Fruit fly (Drosophila melanogaster) whole organism, embryonic: Measurements from ENCODE around the gene Charon.
A peak's percentile ranks its signal among the peaks of the same experiment; 100 is the strongest.

Experiments used
- Atf-2 ChIP-seq: fragments of 200-800 bp; sonication (Bioruptor generic); optimal IDR thresholded peaks from 2 replicates; lab custom pipeline; 2016; ENCODE audit warnings: missing biosample characterization, missing genetic modification characterization
- CG1024 ChIP-seq: fragments of 200-800 bp; sonication (Bioruptor generic); IDR thresholded peaks from 2 replicates; pipeline ENCODE4 v1.3.6; 2022; ENCODE audit warnings: missing biosample characterization, missing genetic modification characterization
- CG10462 ChIP-seq: fragments of 200-800 bp; sonication (Bioruptor generic); optimal IDR thresholded peaks from 2 replicates; lab custom pipeline; 2016; ENCODE audit warnings: missing biosample characterization, missing genetic modification characterization
- CG10565 ChIP-seq: fragments of 200-800 bp; sonication (Bioruptor generic); optimal IDR thresholded peaks from 3 replicates; lab custom pipeline; 2016; ENCODE audit warnings: missing biosample characterization, mild to moderate bottlenecking, missing genetic modification characterization
- CG11504 ChIP-seq: fragments of 200-800 bp; sonication (Bioruptor generic); optimal IDR thresholded peaks from 3 replicates; lab custom pipeline; 2019; ENCODE audit warnings: missing biosample characterization, mild to moderate bottlenecking, missing genetic modification characterization, moderate library complexity
- CG11560 ChIP-seq: fragments of 200-800 bp; sonication (Bioruptor generic); IDR thresholded peaks from 3 replicates; pipeline ENCODE4 v1.3.6; 2022; ENCODE audit warnings: missing biosample characterization, missing genetic modification characterization
- CG12659 ChIP-seq: fragments of 200-800 bp; sonication (Bioruptor generic); optimal IDR thresholded peaks from 3 replicates; lab custom pipeline; 2017; ENCODE audit warnings: mild to moderate bottlenecking, missing biosample characterization, missing genetic modification reagents, missing genetic modification characterization
- CG13424 ChIP-seq: fragments of 200-800 bp; sonication (Bioruptor generic); optimal IDR thresholded peaks from 2 replicates; lab custom pipeline; 2019; ENCODE audit warnings: missing biosample characterization, mild to moderate bottlenecking, missing genetic modification characterization, moderate library complexity
- CG17568 ChIP-seq: fragments of 200-800 bp; sonication (Bioruptor generic); optimal IDR thresholded peaks from 2 replicates; lab custom pipeline; 2018; ENCODE audit warnings: missing biosample characterization, mild to moderate bottlenecking, missing genetic modification characterization, moderate library complexity
- CG17612 ChIP-seq: fragments of 200-800 bp; sonication (Bioruptor generic); IDR thresholded peaks from 2 replicates; pipeline ENCODE4 v1.3.6; 2022; ENCODE audit warnings: missing biosample characterization, missing genetic modification characterization
- CG2678 ChIP-seq: fragments of 200-800 bp; sonication (Bioruptor generic); optimal IDR thresholded peaks from 3 replicates; lab custom pipeline; 2019; ENCODE audit warnings: missing biosample characterization, mild to moderate bottlenecking, missing genetic modification characterization, moderate library complexity
- CG2712 ChIP-seq: fragments of 200-800 bp; optimal IDR thresholded peaks from 3 replicates; lab custom pipeline; 2019; ENCODE audit warnings: missing biosample characterization, mild to moderate bottlenecking, missing genetic modification characterization, moderate library complexity
- CG2889 ChIP-seq: fragments of 200-800 bp; sonication (Bioruptor generic); IDR thresholded peaks from 3 replicates; pipeline ENCODE4 v1.3.6; 2022; ENCODE audit warnings: missing biosample characterization, missing genetic modification characterization
- CG32767 ChIP-seq: fragments of 200-800 bp; sonication (Bioruptor generic); IDR thresholded peaks from 2 replicates; pipeline ENCODE4 v1.3.6; 2022; ENCODE audit warnings: missing biosample characterization, missing genetic modification characterization
- CG6689 ChIP-seq: fragments of 200-800 bp; sonication (Bioruptor generic); IDR thresholded peaks from 2 replicates; pipeline ENCODE4 v1.3.6; 2022; ENCODE audit warnings: missing biosample characterization, missing genetic modification characterization
- CG6765 ChIP-seq: fragments of 200-800 bp; sonication (Bioruptor generic); optimal IDR thresholded peaks from 3 replicates; lab custom pipeline; 2017; ENCODE audit warnings: missing biosample characterization, mild to moderate bottlenecking, missing genetic modification characterization
- CG6791 ChIP-seq: fragments of 200-800 bp; sonication (Bioruptor generic); IDR thresholded peaks from 3 replicates; pipeline ENCODE4 v1.3.6; 2022; ENCODE audit warnings: missing biosample characterization, missing genetic modification characterization; ENCODE audit not compliant: partially characterized antibody
- CG8388 ChIP-seq: fragments of 200-800 bp; sonication (Bioruptor generic); optimal IDR thresholded peaks from 2 replicates; lab custom pipeline; 2019; ENCODE audit warnings: missing biosample characterization, mild to moderate bottlenecking, missing genetic modification characterization, moderate library complexity
- CG9437 ChIP-seq: fragments of 200-800 bp; sonication (Bioruptor generic); optimal IDR thresholded peaks from 2 replicates; lab custom pipeline; 2018; ENCODE audit warnings: missing biosample characterization, mild to moderate bottlenecking, missing genetic modification characterization
- CG9727 ChIP-seq: fragments of 200-800 bp; sonication (Bioruptor generic); optimal IDR thresholded peaks from 3 replicates; lab custom pipeline; 2017; ENCODE audit warnings: missing biosample characterization, mild to moderate bottlenecking, missing genetic modification characterization
- CG9876 ChIP-seq: fragments of 200-800 bp; sonication (Bioruptor generic); optimal IDR thresholded peaks from 2 replicates; lab custom pipeline; 2016; ENCODE audit warnings: missing biosample characterization, missing genetic modification characterization
- CTCF ChIP-seq: fragments of 200-800 bp; sonication (Bioruptor generic); optimal IDR thresholded peaks from 2 replicates; lab custom pipeline; 2017; ENCODE audit warnings: missing biosample characterization, mild to moderate bottlenecking, missing genetic modification characterization, moderate library complexity
- CrebB ChIP-seq: fragments of 200-800 bp; sonication (Bioruptor generic); optimal IDR thresholded peaks from 3 replicates; lab custom pipeline; 2018; ENCODE audit warnings: missing biosample characterization, mild to moderate bottlenecking, missing genetic modification characterization
- Dp ChIP-seq: fragments of 200-800 bp; sonication (Bioruptor generic); optimal IDR thresholded peaks from 2 replicates; lab custom pipeline; 2018; ENCODE audit warnings: missing biosample characterization, mild to moderate bottlenecking, missing genetic modification characterization, moderate library complexity
- Fer1 ChIP-seq: fragments of 200-800 bp; sonication (Bioruptor generic); optimal IDR thresholded peaks from 2 replicates; lab custom pipeline; 2017; ENCODE audit warnings: missing biosample characterization, mild to moderate bottlenecking, missing genetic modification characterization
- H2.0 ChIP-seq: fragments of 200-800 bp; sonication (Bioruptor generic); IDR thresholded peaks from 2 replicates; pipeline ENCODE4 v1.3.6; 2022; ENCODE audit warnings: missing biosample characterization, missing genetic modification characterization
- Hr51 ChIP-seq, 2 experiments: fragments of 200-800 bp; sonication (Bioruptor generic); optimal IDR thresholded peaks; 2 replicates in 1 of 2; 3 replicates in 1 of 2; lab custom pipeline; 2016 to 2018; ENCODE audit warnings: missing biosample characterization in 2 of 2, missing genetic modification characterization in 2 of 2, mild to moderate bottlenecking in 1 of 2, moderate library complexity in 1 of 2
- Max ChIP-seq: fragments of 200-800 bp; sonication (Bioruptor generic); optimal IDR thresholded peaks from 2 replicates; lab custom pipeline; 2016; ENCODE audit warnings: missing biosample characterization, mild to moderate bottlenecking, missing genetic modification characterization
- Med ChIP-seq: fragments of 200-800 bp; sonication (Bioruptor generic); peaks from one replicate; lab custom pipeline; 2016; ENCODE audit warnings: missing biosample characterization, missing genetic modification characterization, mild to moderate bottlenecking, inconsistent platforms, moderate library complexity
- NK7.1 ChIP-seq: fragments of 200-800 bp; sonication (Bioruptor generic); optimal IDR thresholded peaks from 3 replicates; lab custom pipeline; 2016; ENCODE audit warnings: missing biosample characterization, missing genetic modification characterization
- Pdp1 ChIP-seq, 2 experiments: fragments of 200-800 bp; sonication (Bioruptor generic); optimal IDR thresholded peaks; 3 replicates each; lab custom pipeline; 2016; ENCODE audit warnings: missing biosample characterization in 2 of 2, missing genetic modification characterization in 2 of 2, mild to moderate bottlenecking in 1 of 2, moderate library complexity in 1 of 2
- ara ChIP-seq: fragments of 200-800 bp; sonication (Bioruptor generic); IDR thresholded peaks from 2 replicates; pipeline ENCODE4 v1.3.6; 2022; ENCODE audit warnings: missing biosample characterization, missing genetic modification characterization
- chif ChIP-seq, 2 experiments: fragments of 200-800 bp; sonication (Bioruptor generic); optimal IDR thresholded peaks; 3 replicates each; lab custom pipeline; 2016; ENCODE audit warnings: missing biosample characterization in 2 of 2, missing genetic modification characterization in 2 of 2
- ci ChIP-seq: fragments of 200-800 bp; sonication (Bioruptor generic); IDR thresholded peaks from 3 replicates; pipeline ENCODE4 v1.3.6; 2022; ENCODE audit warnings: missing biosample characterization, missing genetic modification characterization
- crol ChIP-seq: fragments of 200-800 bp; sonication (Bioruptor generic); IDR thresholded peaks from 2 replicates; pipeline ENCODE4 v1.3.6; 2022; ENCODE audit warnings: missing biosample characterization, missing genetic modification characterization
- cwo ChIP-seq: fragments of 200-800 bp; sonication (Bioruptor generic); optimal IDR thresholded peaks from 3 replicates; lab custom pipeline; 2017; ENCODE audit warnings: missing biosample characterization, missing genetic modification characterization, mild to moderate bottlenecking, moderate library complexity, missing genetic modification reagents
- dm ChIP-seq: fragments of 200-800 bp; sonication (Bioruptor generic); optimal IDR thresholded peaks from 3 replicates; lab custom pipeline; 2016; ENCODE audit warnings: missing biosample characterization, missing genetic modification characterization
- dmrt99B ChIP-seq: fragments of 200-800 bp; sonication (Bioruptor generic); optimal IDR thresholded peaks from 2 replicates; lab custom pipeline; 2018; ENCODE audit warnings: missing biosample characterization, mild to moderate bottlenecking, missing genetic modification characterization, moderate library complexity
- en ChIP-seq: fragments of 200-800 bp; sonication (Bioruptor generic); optimal IDR thresholded peaks from 2 replicates; lab custom pipeline; 2016; ENCODE audit warnings: missing biosample characterization, missing genetic modification characterization
- esg ChIP-seq: fragments of 200-800 bp; sonication (Bioruptor generic); conservative IDR thresholded peaks from 2 replicates; pipeline ENCODE4 v1.3.6; 2022; ENCODE audit warnings: missing biosample characterization, missing genetic modification characterization
- fd102C ChIP-seq: fragments of 200-800 bp; sonication (Bioruptor generic); optimal IDR thresholded peaks from 2 replicates; lab custom pipeline; 2018; ENCODE audit warnings: missing biosample characterization, mild to moderate bottlenecking, missing genetic modification characterization, moderate library complexity
- gcm ChIP-seq: fragments of 200-800 bp; sonication (Bioruptor generic); optimal IDR thresholded peaks from 2 replicates; lab custom pipeline; 2019; ENCODE audit warnings: missing biosample characterization, mild to moderate bottlenecking, missing genetic modification characterization, moderate library complexity
- gcm2 ChIP-seq: fragments of 200-800 bp; sonication (Bioruptor generic); optimal IDR thresholded peaks from 2 replicates; lab custom pipeline; 2016; ENCODE audit warnings: missing biosample characterization, missing genetic modification characterization
- gem ChIP-seq: fragments of 200-800 bp; sonication (Bioruptor generic); optimal IDR thresholded peaks from 2 replicates; lab custom pipeline; 2019; ENCODE audit warnings: missing biosample characterization, mild to moderate bottlenecking, missing genetic modification characterization, moderate library complexity
- hkb ChIP-seq, 2 experiments: fragments of 200-800 bp in 1 of 2; fragments of >200 bp in 1 of 2; sonication (Bioruptor generic) in 1 of 2; IDR thresholded peaks in 1 of 2; optimal IDR thresholded peaks in 1 of 2; 2 replicates each; pipeline versions ENCODE4 v1.3.6 to Lab custom; 2017 to 2022; ENCODE audit warnings: missing biosample characterization in 1 of 2, missing genetic modification characterization in 1 of 2
- phol ChIP-seq: fragments of 200-800 bp; sonication (Bioruptor generic); optimal IDR thresholded peaks from 3 replicates; lab custom pipeline; 2018; ENCODE audit warnings: missing biosample characterization, mild to moderate bottlenecking, missing genetic modification characterization, moderate library complexity
- ranshi ChIP-seq: fragments of 200-800 bp; sonication (Bioruptor generic); IDR thresholded peaks from 2 replicates; pipeline ENCODE4 v1.3.6; 2022; ENCODE audit warnings: missing biosample characterization, missing genetic modification characterization
- sens-2 ChIP-seq: fragments of 200-800 bp; sonication (Bioruptor generic); IDR thresholded peaks from 2 replicates; pipeline ENCODE4 v1.3.6; 2022; ENCODE audit warnings: missing biosample characterization, missing genetic modification characterization
- shn ChIP-seq: fragments of 200-800 bp; sonication (Bioruptor generic); optimal IDR thresholded peaks from 3 replicates; lab custom pipeline; 2016; ENCODE audit warnings: missing biosample characterization, missing genetic modification characterization
- sr ChIP-seq: fragments of 200-800 bp; sonication (Bioruptor generic); IDR thresholded peaks from 3 replicates; pipeline ENCODE4 v1.3.6; 2022; ENCODE audit warnings: missing biosample characterization, missing genetic modification characterization
- tio ChIP-seq: fragments of 200-800 bp; sonication (Bioruptor generic); optimal IDR thresholded peaks from 2 replicates; lab custom pipeline; 2017; ENCODE audit warnings: missing biosample characterization, missing genetic modification characterization, inconsistent platforms
- wdn ChIP-seq: fragments of 200-800 bp; sonication (Bioruptor generic); IDR thresholded peaks from 2 replicates; pipeline ENCODE4 v1.3.6; 2022; ENCODE audit warnings: missing biosample characterization, missing genetic modification characterization
- yki ChIP-seq: fragments of >200 bp; optimal IDR thresholded peaks from 3 replicates; lab custom pipeline; 2018

The Charon gene

DNA sequence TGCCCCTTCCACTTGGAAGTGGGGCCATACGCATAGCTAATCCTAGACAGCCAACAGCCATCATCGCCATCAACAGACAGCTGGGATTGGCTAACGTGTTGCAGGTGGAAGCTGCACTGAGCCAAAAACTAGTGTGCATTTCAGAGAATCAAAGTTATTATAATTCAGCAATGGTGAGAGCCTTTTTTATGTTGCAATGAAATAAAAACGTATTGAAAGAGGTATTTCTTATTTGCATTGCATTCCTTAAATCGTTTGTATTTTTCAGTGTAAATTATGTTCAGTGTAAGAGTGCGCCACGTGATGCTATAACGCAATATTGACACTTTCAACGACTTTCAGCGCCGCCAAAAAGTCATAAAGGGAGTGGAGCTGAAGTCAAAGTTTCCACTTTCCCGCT lies 41.0 kb upstream of the Charon start (continued):
- TF ChIP-seq Fer1 (GFP tag; lab: Kevin White, UChicago) (peak; percentile 41), phol (tag; lab: Kevin White, UChicago) (peak; percentile 27), sr (GFP tag; lab: Robert Waterston, UW) (no peak), H2.0 (0 out of 2 replicates have a peak, but pooled peaks have one; percentile 17), CG11504 (tag; lab: Kevin White, UChicago) (peak; percentile 55), yki (lab: Kevin White, UChicago) (no peak), CG6689 (peak; percentile 28; the same call in 1 of the 2 replicates), Atf-2 (GFP tag; lab: Kevin White, UChicago) (peak; percentile 6), CG9727 (no peak), cwo (GFP tag; lab: Kevin White, UChicago) (no peak), esg (GFP tag; lab: Robert Waterston, UW) (0 out of 2 replicates have a peak, but pooled peaks have one; percentile 23), CG13424 (tag; lab: Kevin White, UChicago) (peak; percentile 24), gem (peak; percentile 48), sens-2 (GFP tag; lab: Robert Waterston, UW) (no peak), CG2678 (tag; lab: Kevin White, UChicago) (peak; percentile 43), CrebB (no peak), dm (GFP tag; lab: Kevin White, UChicago) (no peak), Hr51 (GFP tag; optimal IDR thresholded peaks at IDR 0.05; lab: Kevin White, UChicago) (peak in 1 of 2 experiments; percentile 12), CG9437 (GFP tag; lab: Kevin White, UChicago) (no peak), CG2712 (tag; lab: Kevin White, UChicago) (peak; percentile 30), CG10565 (GFP tag; lab: Kevin White, UChicago) (no peak), Med (peak; percentile 70), ranshi (0 out of 2 replicates have a peak, but pooled peaks have one; percentile 10), CG9876 (no peak), CG12659 (no peak), en (GFP tag; lab: Kevin White, UChicago) (no peak), fd102C (no peak), ci (GFP tag; lab: Robert Waterston, UW) (0 out of 3 replicates have a peak, but pooled peaks have one; percentile 45), dmrt99B (tag; lab: Kevin White, UChicago) (peak; percentile 54), CG11560 (no peak), CG1024 (GFP tag; lab: Robert Waterston, UW) (no peak), Pdp1 (GFP tag; optimal IDR thresholded peaks at IDR 0.05; lab: Kevin White, UChicago) (peak in 1 of 2 experiments; percentile 11), CG32767 (no peak), wdn (GFP tag; lab: Robert Waterston, UW) (no peak), NK7.1 (GFP tag; lab: Kevin White, UChicago) (no peak), hkb (optimal IDR thresholded peaks at IDR 0.05; lab: Kevin White, UChicago) (no peak), hkb (GFP tag; IDR thresholded peaks at IDR 0.05; lab: Robert Waterston, UW) (peak; percentile 15; the same call in 1 of the 2 replicates), CG8388 (GFP tag; lab: Kevin White, UChicago) (peak; percentile 7), tio (GFP tag; lab: Kevin White, UChicago) (peak; percentile 13), ara (GFP tag; lab: Robert Waterston, UW) (peak; percentile 30; the same call in 1 of the 2 replicates), chif (GFP tag; optimal IDR thresholded peaks at IDR 0.05; lab: Kevin White, UChicago) (no peak), CG10462 (no peak)

DNA sequence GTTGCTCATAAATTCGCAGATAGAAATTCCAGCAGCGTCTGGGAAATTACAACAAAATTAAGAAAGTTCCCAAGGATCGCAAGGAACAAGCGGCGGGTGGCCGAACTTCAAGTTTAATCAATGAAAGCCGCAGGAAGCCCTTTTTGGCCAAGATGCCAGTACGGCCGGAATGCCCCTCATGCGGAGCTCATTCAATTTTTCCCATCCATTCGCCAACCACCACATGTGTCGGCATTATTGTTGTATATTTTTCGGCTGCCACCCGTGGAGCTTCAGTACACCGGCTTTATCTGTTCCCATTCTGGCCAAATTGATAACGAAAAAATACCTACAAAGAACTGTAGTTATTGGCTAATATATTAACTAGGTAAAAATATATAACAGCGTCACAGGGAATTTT lies 38.9 kb upstream of the Charon start:
- TF ChIP-seq CTCF (GFP tag; lab: Kevin White, UChicago) (no peak), CG2889 (GFP tag; lab: Robert Waterston, UW) (no peak), Dp (no peak), CG6765 (GFP tag; lab: Kevin White, UChicago) (no peak), gcm2 (GFP tag; lab: Kevin White, UChicago) (no peak), CG17568 (GFP tag; lab: Kevin White, UChicago) (no peak), dm (GFP tag; lab: Kevin White, UChicago) (no peak), crol (GFP tag; lab: Robert Waterston, UW) (no peak), shn (no peak), CG6791 (GFP tag; lab: Robert Waterston, UW) (no peak), gcm (GFP tag; lab: Kevin White, UChicago) (no peak), Max (GFP tag; lab: Kevin White, UChicago) (no peak), CG17612 (GFP tag; lab: Robert Waterston, UW) (peak; percentile 56; the same call in 1 of the 2 replicates)
